Worm (Caenorhabditis elegans) whole organism, L4 larva: Measurements from ENCODE around the gene sra-10.

Source experiments
- fos-1 ChIP-seq: fragments of 150-350 bp; optimal IDR thresholded peaks from 2 replicates; lab custom pipeline; 2014; ENCODE audit warnings: missing biosample characterization, missing genetic modification characterization
- lin-15B ChIP-seq: fragments of 150-350 bp; sonication (generic microtip); optimal IDR thresholded peaks from 3 replicates; lab custom pipeline; 2014; ENCODE audit warnings: missing biosample characterization, missing genetic modification characterization
- nhr-237 ChIP-seq: sonication (generic microtip); optimal IDR thresholded peaks from 2 replicates; lab custom pipeline; 2017; ENCODE audit warnings: missing biosample characterization, missing genetic modification characterization
- pqm-1 ChIP-seq: sonication (generic microtip); optimal IDR thresholded peaks from 2 replicates; lab custom pipeline; 2017; ENCODE audit warnings: missing biosample characterization, missing genetic modification characterization
- vab-7 ChIP-seq: fragments of 200-800 bp; sonication (Bioruptor generic); IDR thresholded peaks from 2 replicates; pipeline ENCODE4 v1.3.6; 2022; ENCODE audit warnings: missing genetic modification reagents, missing genetic modification characterization, missing compliant biosample characterization

- TF ChIP-seq vab-7, result no peak
- no peak for TF ChIP-seq lin-15B (tag; lab: Kevin White, UChicago)
- TF ChIP-seq nhr-237, result no peak
- no peak for TF ChIP-seq fos-1
- no peak for TF ChIP-seq pqm-1
Observed at ce11 chrII:10910219-10910618, 15.3 kb upstream of the sra-10 start, which contains the start of gene sra-11.
